Worm (Caenorhabditis elegans) whole organism, young adult: ENCODE results near the gene R08C7.12.

Experiments
- aptf-2 ChIP-seq: fragments of 200-800 bp; sonication (Bioruptor generic); conservative IDR thresholded peaks from 2 replicates; pipeline ENCODE4 v1.3.6; 2022; ENCODE audit warnings: missing genetic modification reagents, missing genetic modification characterization, missing compliant biosample characterization
- pha-4 ChIP-seq: fragments of 150-350 bp; sonication (generic microtip); optimal IDR thresholded peaks from 2 replicates; lab custom pipeline; 2014; ENCODE audit warnings: missing biosample characterization, missing genetic modification reagents, missing genetic modification characterization
- ztf-28 ChIP-seq: fragments of 200-800 bp; sonication (Bioruptor generic); IDR thresholded peaks from 2 replicates; pipeline ENCODE4 v1.3.6; 2022; ENCODE audit warnings: missing genetic modification reagents, missing genetic modification characterization, missing compliant biosample characterization

ce11 chrIV:4484555-4484954, 35.0 kb downstream of the R08C7.12 start:
- TF ChIP-seq pha-4 (tag; lab: Kevin White, UChicago): no peak
- no peak for TF ChIP-seq aptf-2
- TF ChIP-seq ztf-28 (GFP tag; lab: Robert Waterston, UW): no peak
